Worm (Caenorhabditis elegans): ENCODE results near the gene xbx-4.

ce11 chrIV:2130714-2131113 is 16.3 kb downstream of the xbx-4 start, which contains the start of gene prmt-6:
- TF ChIP-seq tlf-1 (GFP tag; optimal IDR thresholded peaks at IDR 0.05) = no peak
- TF ChIP-seq chd-7 (tag; optimal IDR thresholded peaks at IDR 0.05) = no peak
- TF ChIP-seq mes-4 (tag; optimal IDR thresholded peaks at IDR 0.05) = no peak
- no peak for TF ChIP-seq egrh-3 (GFP tag; IDR thresholded peaks at IDR 0.05)
- no peak for TF ChIP-seq attf-6 (GFP tag; IDR thresholded peaks at IDR 0.05)
- TF ChIP-seq lsy-27 (tag; optimal IDR thresholded peaks at IDR 0.05; ENCODE audit: borderline replicate concordance, insufficient read depth) = no peak
- TF ChIP-seq ceh-100 (GFP tag; IDR thresholded peaks at IDR 0.05) = no peak
- no peak for TF ChIP-seq ama-1 (optimal IDR thresholded peaks at IDR 0.05)
- no peak for TF ChIP-seq ama-1 (GFP tag; optimal IDR thresholded peaks at IDR 0.05)
- TF ChIP-seq F49E8.2 (tag; optimal IDR thresholded peaks at IDR 0.05; ENCODE audit: insufficient read depth) = no peak
- no peak for TF ChIP-seq mcd-1 (GFP tag; IDR thresholded peaks at IDR 0.05)

All from whole organism, young adult.